Fruit fly (Drosophila melanogaster) whole organism, embryonic: ENCODE results near the gene ago.

Experiments
- CG11723 ChIP-seq: fragments of 200-800 bp; sonication (Bioruptor generic); optimal IDR thresholded peaks from 2 replicates; lab custom pipeline; 2017; ENCODE audit warnings: missing biosample characterization, mild to moderate bottlenecking, missing genetic modification characterization
- Tbp ChIP-seq: fragments of >200 bp; optimal IDR thresholded peaks from 2 replicates; lab custom pipeline; 2018; ENCODE audit warnings: missing biosample characterization, missing genetic modification characterization
- ham ChIP-seq: fragments of 200-800 bp; sonication (Bioruptor generic); IDR thresholded peaks from 2 replicates; pipeline ENCODE4 v1.3.6; 2022; ENCODE audit warnings: missing biosample characterization, missing genetic modification characterization
- psq ChIP-seq: fragments of 200-800 bp; sonication (Bioruptor generic); optimal IDR thresholded peaks from 2 replicates; lab custom pipeline; 2017; ENCODE audit warnings: missing biosample characterization, missing genetic modification characterization
- sim ChIP-seq: fragments of 200-800 bp; sonication (Bioruptor generic); IDR thresholded peaks from 2 replicates; pipeline ENCODE4 v1.3.6; 2022; ENCODE audit warnings: missing biosample characterization, missing genetic modification characterization
- vnd ChIP-seq: fragments of 200-800 bp; sonication (Bioruptor generic); IDR thresholded peaks from 3 replicates; pipeline ENCODE4 v1.3.6; 2022; ENCODE audit warnings: missing biosample characterization, missing genetic modification characterization; ENCODE audit not compliant: partially characterized antibody

- TF ChIP-seq vnd (GFP tag; lab: Robert Waterston, UW) = no peak
- TF ChIP-seq Tbp (GFP tag; lab: Kevin White, UChicago) = no peak
- no peak for TF ChIP-seq sim
- no peak for TF ChIP-seq ham
- no peak for TF ChIP-seq psq
- no peak for TF ChIP-seq CG11723 (GFP tag; lab: Kevin White, UChicago)
Measured at dm6 chr3L:4204867-4205266, 49.2 kb downstream of the ago start.
